Fruit fly (Drosophila melanogaster) whole organism, embryonic: ENCODE results near the gene CG43750.

Experiments used
- Aef1 ChIP-seq: fragments of 200-800 bp; sonication (Bioruptor generic); IDR thresholded peaks from 3 replicates; pipeline ENCODE4 v1.3.6; 2022; ENCODE audit warnings: missing biosample characterization, missing genetic modification characterization
- Atf6 ChIP-seq: fragments of 200-800 bp; sonication (Bioruptor generic); IDR thresholded peaks from 2 replicates; pipeline ENCODE4 v1.3.6; 2022; ENCODE audit warnings: missing biosample characterization, missing genetic modification characterization
- Bdp1 ChIP-seq: fragments of 200-800 bp; sonication (Bioruptor generic); optimal IDR thresholded peaks from 3 replicates; lab custom pipeline; 2016; ENCODE audit warnings: missing biosample characterization, missing genetic modification characterization
- CG10147 ChIP-seq: fragments of 200-800 bp; sonication (Bioruptor generic); optimal IDR thresholded peaks from 2 replicates; lab custom pipeline; 2019; ENCODE audit warnings: missing biosample characterization, mild to moderate bottlenecking, missing genetic modification characterization, moderate library complexity
- CG10209 ChIP-seq: fragments of 200-800 bp; sonication (Bioruptor generic); optimal IDR thresholded peaks from 3 replicates; lab custom pipeline; 2017; ENCODE audit warnings: missing biosample characterization, mild to moderate bottlenecking, missing genetic modification characterization, missing genetic modification reagents
- CG10959 ChIP-seq: fragments of 200-800 bp; sonication (Bioruptor generic); IDR thresholded peaks from 2 replicates; pipeline ENCODE4 v1.3.6; 2022; ENCODE audit warnings: missing biosample characterization, missing genetic modification characterization
- CG11504 ChIP-seq: fragments of 200-800 bp; sonication (Bioruptor generic); optimal IDR thresholded peaks from 3 replicates; lab custom pipeline; 2019; ENCODE audit warnings: missing biosample characterization, mild to moderate bottlenecking, missing genetic modification characterization, moderate library complexity
- CG12744 ChIP-seq: fragments of 200-800 bp; sonication (Bioruptor generic); optimal IDR thresholded peaks from 2 replicates; lab custom pipeline; 2016; ENCODE audit warnings: missing biosample characterization, missing genetic modification characterization
- CG14710 ChIP-seq: fragments of 200-800 bp; sonication (Bioruptor generic); optimal IDR thresholded peaks from 3 replicates; lab custom pipeline; 2019; ENCODE audit warnings: missing biosample characterization, mild to moderate bottlenecking, missing genetic modification characterization, moderate library complexity
- CG15479 ChIP-seq: fragments of 200-800 bp; sonication (Bioruptor generic); optimal IDR thresholded peaks from 3 replicates; lab custom pipeline; 2019; ENCODE audit warnings: missing biosample characterization, mild to moderate bottlenecking, missing genetic modification characterization, moderate library complexity
- CG17359 ChIP-seq: fragments of 200-800 bp; sonication (Bioruptor generic); optimal IDR thresholded peaks from 3 replicates; lab custom pipeline; 2018; ENCODE audit warnings: missing biosample characterization, mild to moderate bottlenecking, missing genetic modification characterization, moderate library complexity
- CG17612 ChIP-seq: fragments of 200-800 bp; sonication (Bioruptor generic); IDR thresholded peaks from 2 replicates; pipeline ENCODE4 v1.3.6; 2022; ENCODE audit warnings: missing biosample characterization, missing genetic modification characterization
- CG18011 ChIP-seq: fragments of 200-800 bp; sonication (Bioruptor generic); optimal IDR thresholded peaks from 2 replicates; lab custom pipeline; 2017; ENCODE audit warnings: missing biosample characterization, missing genetic modification characterization, mild to moderate bottlenecking, moderate library complexity, missing genotype
- CG34422 ChIP-seq: fragments of 200-800 bp; sonication (Bioruptor generic); IDR thresholded peaks from 3 replicates; pipeline ENCODE4 v1.3.6; 2022; ENCODE audit warnings: missing biosample characterization, missing genetic modification characterization
- CG3995 ChIP-seq: fragments of 200-800 bp; sonication (Bioruptor generic); optimal IDR thresholded peaks from 3 replicates; lab custom pipeline; 2016; ENCODE audit warnings: missing biosample characterization, missing genetic modification characterization
- CG43689 ChIP-seq: fragments of 200-800 bp; sonication (Bioruptor generic); IDR thresholded peaks from 2 replicates; pipeline ENCODE4 v1.3.6; 2022; ENCODE audit warnings: missing biosample characterization, missing genetic modification characterization
- CG4424 ChIP-seq: fragments of 200-800 bp; sonication (Bioruptor generic); optimal IDR thresholded peaks from 3 replicates; lab custom pipeline; 2016; ENCODE audit warnings: missing biosample characterization, missing genetic modification characterization
- CG6689 ChIP-seq: fragments of 200-800 bp; sonication (Bioruptor generic); IDR thresholded peaks from 2 replicates; pipeline ENCODE4 v1.3.6; 2022; ENCODE audit warnings: missing biosample characterization, missing genetic modification characterization
- CG9727 ChIP-seq: fragments of 200-800 bp; sonication (Bioruptor generic); optimal IDR thresholded peaks from 3 replicates; lab custom pipeline; 2017; ENCODE audit warnings: missing biosample characterization, mild to moderate bottlenecking, missing genetic modification characterization
- Dbx ChIP-seq: fragments of 200-800 bp; sonication (Bioruptor generic); IDR thresholded peaks from 3 replicates; pipeline ENCODE4 v1.3.6; 2022; ENCODE audit warnings: missing biosample characterization, missing genetic modification characterization
- Drgx ChIP-seq: fragments of 200-800 bp; sonication (Bioruptor generic); IDR thresholded peaks from 2 replicates; pipeline ENCODE4 v1.3.6; 2022; ENCODE audit warnings: missing biosample characterization, missing genetic modification characterization
- Gsc ChIP-seq: fragments of 200-800 bp; sonication (Bioruptor generic); IDR thresholded peaks from 2 replicates; pipeline ENCODE4 v1.3.6; 2022; ENCODE audit warnings: missing biosample characterization, missing genetic modification characterization
- HHEX ChIP-seq: fragments of 200-800 bp; sonication (Bioruptor generic); optimal IDR thresholded peaks from 3 replicates; lab custom pipeline; 2017; ENCODE audit warnings: missing biosample characterization, mild to moderate bottlenecking, missing genetic modification characterization, missing genetic modification reagents
- Med ChIP-seq: fragments of 200-800 bp; sonication (Bioruptor generic); peaks from one replicate; lab custom pipeline; 2016; ENCODE audit warnings: missing biosample characterization, missing genetic modification characterization, mild to moderate bottlenecking, inconsistent platforms, moderate library complexity
- NK7.1 ChIP-seq: fragments of 200-800 bp; sonication (Bioruptor generic); optimal IDR thresholded peaks from 3 replicates; lab custom pipeline; 2016; ENCODE audit warnings: missing biosample characterization, missing genetic modification characterization
- Rfx ChIP-seq: fragments of 200-800 bp; sonication (Bioruptor generic); IDR thresholded peaks from 2 replicates; pipeline ENCODE4 v1.3.6; 2022; ENCODE audit warnings: missing biosample characterization, missing genetic modification characterization
- Vsx1 ChIP-seq: fragments of 200-800 bp; sonication (Bioruptor generic); optimal IDR thresholded peaks from 2 replicates; lab custom pipeline; 2017; ENCODE audit warnings: missing biosample characterization, mild to moderate bottlenecking, missing genetic modification characterization, missing genetic modification reagents
- bsh ChIP-seq, 2 experiments: fragments of 200-800 bp; sonication (Bioruptor generic); optimal IDR thresholded peaks; 2 replicates each; lab custom pipeline; 2017 to 2018; ENCODE audit warnings: mild to moderate bottlenecking in 2 of 2, missing biosample characterization in 2 of 2, missing genetic modification characterization in 2 of 2, moderate library complexity in 1 of 2
- cg ChIP-seq: fragments of 200-800 bp; sonication (Bioruptor generic); optimal IDR thresholded peaks from 3 replicates; lab custom pipeline; 2019; ENCODE audit warnings: missing biosample characterization, mild to moderate bottlenecking, missing genetic modification characterization, moderate library complexity
- chinmo ChIP-seq: fragments of 200-800 bp; sonication (Bioruptor generic); IDR thresholded peaks from 4 replicates; pipeline ENCODE4 v1.3.6; 2022; ENCODE audit warnings: missing biosample characterization, missing genetic modification characterization; ENCODE audit not compliant: partially characterized antibody
- chm ChIP-seq: fragments of 200-800 bp; sonication (Bioruptor generic); IDR thresholded peaks from 2 replicates; pipeline ENCODE4 v1.3.6; 2022; ENCODE audit warnings: missing biosample characterization, missing genetic modification characterization
- corto ChIP-seq: fragments of 200-800 bp; sonication (Bioruptor generic); optimal IDR thresholded peaks from 2 replicates; lab custom pipeline; 2016; ENCODE audit warnings: missing biosample characterization, mild to moderate bottlenecking, missing genetic modification characterization, moderate library complexity
- disco-r ChIP-seq: fragments of 200-800 bp; sonication (Bioruptor generic); optimal IDR thresholded peaks from 2 replicates; lab custom pipeline; 2016; ENCODE audit warnings: missing biosample characterization, missing genetic modification characterization
- dm ChIP-seq: fragments of 200-800 bp; sonication (Bioruptor generic); optimal IDR thresholded peaks from 3 replicates; lab custom pipeline; 2016; ENCODE audit warnings: missing biosample characterization, missing genetic modification characterization
- gce ChIP-seq: fragments of 200-800 bp; sonication (Bioruptor generic); IDR thresholded peaks from 3 replicates; pipeline ENCODE4 v1.3.6; 2022; ENCODE audit warnings: missing biosample characterization, missing genetic modification characterization
- gfzf ChIP-seq: fragments of 200-800 bp; sonication (Bioruptor generic); optimal IDR thresholded peaks from 2 replicates; lab custom pipeline; 2016; ENCODE audit warnings: missing biosample characterization, mild to moderate bottlenecking, missing genetic modification characterization, moderate library complexity
- grau ChIP-seq: fragments of 200-800 bp; optimal IDR thresholded peaks from 3 replicates; lab custom pipeline; 2019; ENCODE audit warnings: missing biosample characterization, mild to moderate bottlenecking, missing genetic modification characterization, moderate library complexity
- jing ChIP-seq: fragments of 200-800 bp; sonication (Bioruptor generic); optimal IDR thresholded peaks from 2 replicates; lab custom pipeline; 2018; ENCODE audit warnings: missing biosample characterization, mild to moderate bottlenecking, missing genetic modification characterization
- klu ChIP-seq: fragments of 200-800 bp; sonication (Bioruptor generic); IDR thresholded peaks from 2 replicates; pipeline ENCODE4 v1.3.6; 2022; ENCODE audit warnings: missing biosample characterization, missing genetic modification characterization
- org-1 ChIP-seq: fragments of 200-800 bp; sonication (Bioruptor generic); optimal IDR thresholded peaks from 2 replicates; lab custom pipeline; 2017; ENCODE audit warnings: missing biosample characterization, missing genetic modification characterization
- otp ChIP-seq: fragments of 200-800 bp; sonication (Bioruptor generic); IDR thresholded peaks from 3 replicates; pipeline ENCODE4, ENCODE4 v1.3.6; 2022; ENCODE audit warnings: missing biosample characterization, missing genetic modification characterization
- prd ChIP-seq, 3 experiments: fragments of >200 bp in 2 of 3; fragments of 200-800 bp in 1 of 3; sonication (Bioruptor generic) in 1 of 3; optimal IDR thresholded peaks in 2 of 3; IDR thresholded peaks in 1 of 3; 2 replicates in 2 of 3; 3 replicates in 1 of 3; pipeline versions ENCODE4 v1.3.6 to Lab custom; 2017 to 2022; ENCODE audit warnings: missing biosample characterization in 1 of 3, missing genetic modification characterization in 1 of 3
- sens ChIP-seq: fragments of 200-800 bp; sonication (Bioruptor generic); peaks from one replicate; lab custom pipeline; 2016; ENCODE audit warnings: missing biosample characterization, missing genetic modification characterization
- seq ChIP-seq: fragments of 200-800 bp; sonication (Bioruptor generic); IDR thresholded peaks from 2 replicates; pipeline ENCODE4 v1.3.6; 2022; ENCODE audit warnings: missing biosample characterization, missing genetic modification characterization
- sisA ChIP-seq: fragments of 200-800 bp; sonication (Bioruptor generic); IDR thresholded peaks from 2 replicates; pipeline ENCODE4 v1.3.6; 2022; ENCODE audit warnings: missing biosample characterization, missing genetic modification characterization
- stc ChIP-seq: fragments of 200-800 bp; sonication (Bioruptor generic); IDR thresholded peaks from 2 replicates; pipeline ENCODE4 v1.3.6; 2022; ENCODE audit warnings: missing biosample characterization, missing genetic modification characterization
- tna ChIP-seq: fragments of 200-800 bp; sonication (Bioruptor generic); IDR thresholded peaks from 2 replicates; pipeline ENCODE4 v1.3.6; 2022; ENCODE audit warnings: missing biosample characterization, missing genetic modification characterization; ENCODE audit not compliant: partially characterized antibody
- trh ChIP-seq: fragments of 200-800 bp; sonication (Bioruptor generic); optimal IDR thresholded peaks from 2 replicates; lab custom pipeline; 2016; ENCODE audit warnings: missing biosample characterization, missing genetic modification characterization

CG43750 gene

dm6 chr2L:2370352-2370751, 20.1 kb downstream of the CG43750 start:
- TF ChIP-seq CG14710 (tag; lab: Kevin White, UChicago), result no peak

- TF ChIP-seq Aef1 (GFP tag; lab: Robert Waterston, UW) (no peak), sens (GFP tag; lab: Kevin White, UChicago) (peak; percentile 80), CG3995 (GFP tag; lab: Kevin White, UChicago) (no peak), trh (no peak), dm (GFP tag; lab: Kevin White, UChicago) (no peak), Med (GFP tag; lab: Kevin White, UChicago) (peak; percentile 60), CG10959 (GFP tag; lab: Robert Waterston, UW) (no peak), grau (tag; lab: Kevin White, UChicago) (peak; percentile 69), CG9727 (GFP tag; lab: Kevin White, UChicago) (no peak), seq (GFP tag; lab: Robert Waterston, UW) (0 out of 2 replicates have a peak, but pooled peaks have one; percentile 19), CG4424 (no peak), gce (GFP tag; lab: Robert Waterston, UW) (0 out of 3 replicates have a peak, but pooled peaks have one; percentile 12), bsh (GFP tag; optimal IDR thresholded peaks at IDR 0.05; lab: Kevin White, UChicago) (no peak), tna (GFP tag; lab: Robert Waterston, UW) (no peak), chm (no peak), disco-r (GFP tag; lab: Kevin White, UChicago) (no peak), CG17359 (peak; percentile 6), HHEX (GFP tag; lab: Kevin White, UChicago) (no peak), stc (GFP tag; lab: Robert Waterston, UW) (no peak), CG11504 (tag; lab: Kevin White, UChicago) (no peak), sisA (GFP tag; lab: Robert Waterston, UW) (peak; percentile 24; the same call in 1 of the 2 replicates), Dbx (GFP tag; lab: Robert Waterston, UW) (no peak), NK7.1 (GFP tag; lab: Kevin White, UChicago) (no peak), klu (GFP tag; lab: Robert Waterston, UW) (no peak), CG10147 (GFP tag; lab: Kevin White, UChicago) (no peak), Vsx1 (GFP tag; lab: Kevin White, UChicago) (no peak), corto (GFP tag; lab: Kevin White, UChicago) (peak; percentile 2), Drgx (GFP tag; lab: Robert Waterston, UW) (no peak), Gsc (GFP tag; lab: Robert Waterston, UW) (no peak), CG18011 (GFP tag; lab: Kevin White, UChicago) (no peak), CG43689 (no peak), CG34422 (GFP tag; lab: Robert Waterston, UW) (0 out of 3 replicates have a peak, but pooled peaks have one; percentile 19), CG6689 (GFP tag; lab: Robert Waterston, UW) (no peak), Atf6 (GFP tag; lab: Robert Waterston, UW) (0 out of 2 replicates have a peak, but pooled peaks have one; percentile 24), Rfx (no peak), CG15479 (GFP tag; lab: Kevin White, UChicago) (peak; percentile 36), cg (GFP tag; lab: Kevin White, UChicago) (peak; percentile 47), CG17612 (GFP tag; lab: Robert Waterston, UW) (no peak), chinmo (no peak), gfzf (GFP tag; lab: Kevin White, UChicago) (no peak), jing (GFP tag; lab: Kevin White, UChicago) (no peak), org-1 (no peak), otp (GFP tag; lab: Robert Waterston, UW) (no peak), CG12744 (GFP tag; lab: Kevin White, UChicago) (no peak), CG10209 (no peak), prd (optimal IDR thresholded peaks at IDR 0.05; lab: Kevin White, UChicago) (no peak), prd (GFP tag; IDR thresholded peaks at IDR 0.05; lab: Robert Waterston, UW) (peak; percentile 25; the same call in 1 of the 3 replicates), Bdp1 (GFP tag; lab: Kevin White, UChicago) (no peak)
Observed at dm6 chr2L:2365655-2366214, 24.8 kb downstream of the CG43750 start.
